Worm (Caenorhabditis elegans) whole organism, L1 larva: ENCODE data around the gene sgnh-1.

Experiments used
- unc-62 ChIP-seq: fragments of 150-350 bp; optimal IDR thresholded peaks from 2 replicates; lab custom pipeline; 2014; ENCODE audit warnings: missing biosample characterization, missing genetic modification reagents, missing genetic modification characterization
- ztf-11 ChIP-seq, 2 experiments: sonication (generic microtip); optimal IDR thresholded peaks; 2 replicates each; lab custom pipeline; 2016 to 2017; ENCODE audit warnings: missing genetic modification characterization in 2 of 2, missing biosample characterization in 1 of 2, missing compliant biosample characterization in 1 of 2

DNA sequence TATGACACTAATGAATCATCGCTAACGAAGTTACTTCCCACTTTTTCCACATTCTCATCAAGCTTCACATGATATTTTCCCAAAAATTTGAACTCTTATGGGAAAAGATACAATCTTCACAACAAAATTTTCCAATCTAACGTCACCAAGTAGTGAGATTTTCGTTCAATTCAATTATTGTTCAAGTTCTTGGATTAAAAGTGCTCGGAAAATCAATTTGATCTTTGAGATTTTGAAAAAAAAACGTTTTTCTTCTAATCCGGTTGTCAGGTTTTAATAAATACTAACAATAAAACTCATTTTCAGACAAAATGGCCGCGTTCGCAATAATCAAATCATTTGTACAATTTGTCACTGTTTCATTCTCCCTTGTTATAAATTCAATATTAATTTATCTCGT, 44.4 kb downstream of the sgnh-1 start, which contains the start of gene str-153:
- TF ChIP-seq ztf-11 (tag; optimal IDR thresholded peaks at IDR 0.05; lab: Kevin White, UChicago) (no peak), unc-62 (no peak)
